Fruit fly (Drosophila melanogaster) whole organism, embryonic: ENCODE data around the gene CG7530.

Experiments
- Adf1 ChIP-seq: fragments of 200-800 bp; sonication (Bioruptor generic); IDR thresholded peaks from 2 replicates; pipeline ENCODE4 v1.3.6; 2022; ENCODE audit warnings: missing biosample characterization, missing genetic modification characterization
- Asciz ChIP-seq: fragments of 200-800 bp; sonication (Bioruptor generic); optimal IDR thresholded peaks from 2 replicates; lab custom pipeline; 2017; ENCODE audit warnings: missing biosample characterization, mild to moderate bottlenecking, missing genetic modification characterization, missing genetic modification reagents
- CG10366 ChIP-seq: fragments of 200-800 bp; sonication (Bioruptor generic); IDR thresholded peaks from 2 replicates; pipeline ENCODE4 v1.3.6; 2022; ENCODE audit warnings: missing biosample characterization, missing genetic modification characterization
- CG11093 ChIP-seq: fragments of 200-800 bp; sonication (Bioruptor generic); IDR thresholded peaks from 3 replicates; pipeline ENCODE4 v1.3.6; 2022; ENCODE audit warnings: missing biosample characterization, missing genetic modification characterization
- CG12659 ChIP-seq: fragments of 200-800 bp; sonication (Bioruptor generic); optimal IDR thresholded peaks from 3 replicates; lab custom pipeline; 2017; ENCODE audit warnings: mild to moderate bottlenecking, missing biosample characterization, missing genetic modification reagents, missing genetic modification characterization
- CG15479 ChIP-seq: fragments of 200-800 bp; sonication (Bioruptor generic); optimal IDR thresholded peaks from 3 replicates; lab custom pipeline; 2019; ENCODE audit warnings: missing biosample characterization, mild to moderate bottlenecking, missing genetic modification characterization, moderate library complexity
- CG15601 ChIP-seq: fragments of 200-800 bp; sonication (Bioruptor generic); optimal IDR thresholded peaks from 3 replicates; lab custom pipeline; 2019; ENCODE audit warnings: missing biosample characterization, mild to moderate bottlenecking, missing genetic modification characterization, moderate library complexity
- CG17568 ChIP-seq: fragments of 200-800 bp; sonication (Bioruptor generic); optimal IDR thresholded peaks from 2 replicates; lab custom pipeline; 2018; ENCODE audit warnings: missing biosample characterization, mild to moderate bottlenecking, missing genetic modification characterization, moderate library complexity
- CG3065 ChIP-seq: fragments of 200-800 bp; sonication (Bioruptor generic); optimal IDR thresholded peaks from 2 replicates; lab custom pipeline; 2016; ENCODE audit warnings: missing biosample characterization, missing genetic modification characterization
- CG31224 ChIP-seq: fragments of 200-800 bp; sonication (Bioruptor generic); IDR thresholded peaks from 2 replicates; pipeline ENCODE4 v1.3.6; 2022; ENCODE audit warnings: missing biosample characterization, missing genetic modification characterization
- CG31365 ChIP-seq: fragments of 200-800 bp; sonication (Bioruptor generic); optimal IDR thresholded peaks from 2 replicates; lab custom pipeline; 2018; ENCODE audit warnings: missing biosample characterization, mild to moderate bottlenecking, missing genetic modification characterization
- CG3847 ChIP-seq: fragments of 200-800 bp; sonication (Bioruptor generic); IDR thresholded peaks from 2 replicates; pipeline ENCODE4 v1.3.6; 2022; ENCODE audit warnings: missing biosample characterization, missing genetic modification characterization
- CG4360 ChIP-seq: fragments of 200-800 bp; sonication (Bioruptor generic); IDR thresholded peaks from 2 replicates; pipeline ENCODE4 v1.3.6; 2022; ENCODE audit warnings: missing biosample characterization, missing genetic modification characterization
- CG4424 ChIP-seq: fragments of 200-800 bp; sonication (Bioruptor generic); optimal IDR thresholded peaks from 3 replicates; lab custom pipeline; 2016; ENCODE audit warnings: missing biosample characterization, missing genetic modification characterization
- CG4730 ChIP-seq: fragments of 200-800 bp; sonication (Bioruptor generic); IDR thresholded peaks from 2 replicates; pipeline ENCODE4 v1.3.6; 2022; ENCODE audit warnings: missing biosample characterization, missing genetic modification characterization
- CG7271 ChIP-seq: fragments of 200-800 bp; sonication (Bioruptor generic); optimal IDR thresholded peaks from 2 replicates; lab custom pipeline; 2018; ENCODE audit warnings: missing biosample characterization, mild to moderate bottlenecking, missing genetic modification characterization, moderate library complexity
- CG7357 ChIP-seq: fragments of 200-800 bp; sonication (Bioruptor generic); IDR thresholded peaks from 3 replicates; pipeline ENCODE4 v1.3.6; 2022; ENCODE audit warnings: missing biosample characterization, missing genetic modification characterization
- CG7928 ChIP-seq: fragments of 200-800 bp; sonication (Bioruptor generic); optimal IDR thresholded peaks from 2 replicates; lab custom pipeline; 2017; ENCODE audit warnings: missing biosample characterization, mild to moderate bottlenecking, missing genetic modification characterization
- CG8281 ChIP-seq: fragments of 200-800 bp; sonication (Bioruptor generic); optimal IDR thresholded peaks from 2 replicates; lab custom pipeline; 2018; ENCODE audit warnings: missing biosample characterization, mild to moderate bottlenecking, missing genetic modification characterization, moderate library complexity
- Deaf1 ChIP-seq: fragments of 200-800 bp; optimal IDR thresholded peaks from 3 replicates; lab custom pipeline; 2019; ENCODE audit warnings: missing biosample characterization, mild to moderate bottlenecking, missing genetic modification characterization, moderate library complexity
- Dip3 ChIP-seq: fragments of 200-800 bp; sonication (Bioruptor generic); optimal IDR thresholded peaks from 3 replicates; lab custom pipeline; 2016; ENCODE audit warnings: missing biosample characterization, missing genetic modification characterization
- Hmx ChIP-seq: fragments of 200-800 bp; sonication (Bioruptor generic); optimal IDR thresholded peaks from 2 replicates; lab custom pipeline; 2016; ENCODE audit warnings: missing biosample characterization, missing genetic modification characterization
- Hr51 ChIP-seq, 2 experiments: fragments of 200-800 bp; sonication (Bioruptor generic); optimal IDR thresholded peaks; 2 replicates in 1 of 2; 3 replicates in 1 of 2; lab custom pipeline; 2016 to 2018; ENCODE audit warnings: missing biosample characterization in 2 of 2, missing genetic modification characterization in 2 of 2, mild to moderate bottlenecking in 1 of 2, moderate library complexity in 1 of 2
- Lim3 ChIP-seq: fragments of 200-800 bp; sonication (Bioruptor generic); IDR thresholded peaks from 2 replicates; pipeline ENCODE4 v1.3.6; 2022; ENCODE audit warnings: missing biosample characterization, missing genetic modification characterization
- MBD-R2 ChIP-seq: fragments of 200-800 bp; sonication (Bioruptor generic); IDR thresholded peaks from 2 replicates; pipeline ENCODE4 v1.3.6; 2022; ENCODE audit warnings: missing biosample characterization, missing genetic modification characterization
- Sry-δ ChIP-seq: fragments of 200-800 bp; sonication (Bioruptor generic); optimal IDR thresholded peaks from 2 replicates; lab custom pipeline; 2016; ENCODE audit warnings: missing biosample characterization, missing genetic modification characterization
- abd-A ChIP-seq: fragments of 200-800 bp; sonication (Bioruptor generic); optimal IDR thresholded peaks from 3 replicates; lab custom pipeline; 2019; ENCODE audit warnings: missing biosample characterization, mild to moderate bottlenecking, missing genetic modification characterization, moderate library complexity
- amos ChIP-seq: fragments of 200-800 bp; sonication (Bioruptor generic); IDR thresholded peaks from 2 replicates; pipeline ENCODE4 v1.3.6; 2022; ENCODE audit warnings: missing biosample characterization, missing genetic modification characterization; ENCODE audit not compliant: partially characterized antibody
- br ChIP-seq: fragments of >200 bp; optimal IDR thresholded peaks from 2 replicates; lab custom pipeline; 2017
- cg ChIP-seq: fragments of 200-800 bp; sonication (Bioruptor generic); optimal IDR thresholded peaks from 3 replicates; lab custom pipeline; 2019; ENCODE audit warnings: missing biosample characterization, mild to moderate bottlenecking, missing genetic modification characterization, moderate library complexity
- chm ChIP-seq: fragments of 200-800 bp; sonication (Bioruptor generic); IDR thresholded peaks from 2 replicates; pipeline ENCODE4 v1.3.6; 2022; ENCODE audit warnings: missing biosample characterization, missing genetic modification characterization
- crc ChIP-seq: fragments of 200-800 bp; sonication (Bioruptor generic); optimal IDR thresholded peaks from 2 replicates; lab custom pipeline; 2016; ENCODE audit warnings: missing biosample characterization, missing genetic modification characterization
- croc ChIP-seq: fragments of 200-800 bp; sonication (Bioruptor generic); conservative IDR thresholded peaks from 3 replicates; pipeline ENCODE4 v1.3.6; 2022; ENCODE audit warnings: missing biosample characterization, missing genetic modification characterization
- dati ChIP-seq: fragments of 200-800 bp; sonication (Bioruptor generic); IDR thresholded peaks from 2 replicates; pipeline ENCODE4 v1.3.6; 2022; ENCODE audit warnings: missing biosample characterization, missing genetic modification characterization
- esg ChIP-seq: fragments of 200-800 bp; sonication (Bioruptor generic); conservative IDR thresholded peaks from 2 replicates; pipeline ENCODE4 v1.3.6; 2022; ENCODE audit warnings: missing biosample characterization, missing genetic modification characterization
- fd3F ChIP-seq: fragments of 200-800 bp; sonication (Bioruptor generic); optimal IDR thresholded peaks from 2 replicates; lab custom pipeline; 2018; ENCODE audit warnings: missing biosample characterization, mild to moderate bottlenecking, missing genetic modification characterization, moderate library complexity
- grau ChIP-seq: fragments of 200-800 bp; optimal IDR thresholded peaks from 3 replicates; lab custom pipeline; 2019; ENCODE audit warnings: missing biosample characterization, mild to moderate bottlenecking, missing genetic modification characterization, moderate library complexity
- lola ChIP-seq, 3 experiments: fragments of >200 bp in 2 of 3; fragments of 200-800 bp in 1 of 3; sonication (Bioruptor generic) in 1 of 3; optimal IDR thresholded peaks; 2 replicates each; lab custom pipeline; 2017 to 2019; ENCODE audit warnings: missing biosample characterization in 3 of 3, missing genetic modification characterization in 3 of 3, mild to moderate bottlenecking in 1 of 3, moderate library complexity in 1 of 3
- nerfin-1 ChIP-seq: fragments of 200-800 bp; sonication (Bioruptor generic); optimal IDR thresholded peaks from 3 replicates; lab custom pipeline; 2019; ENCODE audit warnings: missing biosample characterization, mild to moderate bottlenecking, missing genetic modification characterization, moderate library complexity
- oc ChIP-seq: fragments of 200-800 bp; sonication (Bioruptor generic); optimal IDR thresholded peaks from 2 replicates; lab custom pipeline; 2018; ENCODE audit warnings: missing biosample characterization, mild to moderate bottlenecking, missing genetic modification characterization, moderate library complexity
- pan ChIP-seq, 4 experiments: fragments of >200 bp in 3 of 4; fragments of 200-800 bp in 1 of 4; sonication (Bioruptor generic) in 1 of 4; optimal IDR thresholded peaks in 3 of 4; IDR thresholded peaks in 1 of 4; 2 replicates each; pipeline versions ENCODE4 v1.3.6 to Lab custom; 2017 to 2022; ENCODE audit warnings: missing biosample characterization in 2 of 4, missing genetic modification characterization in 2 of 4, mixed read lengths in 1 of 4
- pfk ChIP-seq: fragments of 200-800 bp; sonication (Bioruptor generic); optimal IDR thresholded peaks from 2 replicates; lab custom pipeline; 2018; ENCODE audit warnings: missing biosample characterization, mild to moderate bottlenecking, missing genetic modification characterization, moderate library complexity
- ranshi ChIP-seq: fragments of 200-800 bp; sonication (Bioruptor generic); IDR thresholded peaks from 2 replicates; pipeline ENCODE4 v1.3.6; 2022; ENCODE audit warnings: missing biosample characterization, missing genetic modification characterization
- repo ChIP-seq: fragments of 200-800 bp; sonication (Bioruptor generic); optimal IDR thresholded peaks from 2 replicates; lab custom pipeline; 2016; ENCODE audit warnings: missing biosample characterization, missing genetic modification characterization
- salm ChIP-seq: fragments of 200-800 bp; sonication (Bioruptor generic); optimal IDR thresholded peaks from 2 replicates; lab custom pipeline; 2018; ENCODE audit warnings: missing biosample characterization, mild to moderate bottlenecking, missing genetic modification characterization
- sr ChIP-seq: fragments of 200-800 bp; sonication (Bioruptor generic); IDR thresholded peaks from 3 replicates; pipeline ENCODE4 v1.3.6; 2022; ENCODE audit warnings: missing biosample characterization, missing genetic modification characterization
- tx ChIP-seq: fragments of 200-800 bp; sonication (Bioruptor generic); optimal IDR thresholded peaks from 2 replicates; lab custom pipeline; 2016; ENCODE audit warnings: missing biosample characterization, missing genetic modification characterization
- vnd ChIP-seq: fragments of 200-800 bp; sonication (Bioruptor generic); IDR thresholded peaks from 3 replicates; pipeline ENCODE4 v1.3.6; 2022; ENCODE audit warnings: missing biosample characterization, missing genetic modification characterization; ENCODE audit not compliant: partially characterized antibody
- z ChIP-seq: fragments of 200-800 bp; sonication (Bioruptor generic); IDR thresholded peaks from 3 replicates; pipeline ENCODE4 v1.3.6; 2022; ENCODE audit warnings: missing biosample characterization, missing genetic modification characterization

CG7530 gene

dm6 chr3R:14714904-14715588 lies 16.3 kb downstream of the CG7530 start (continued):
- no peak for TF ChIP-seq esg
- TF ChIP-seq CG3065 (GFP tag; lab: Kevin White, UChicago): no peak
- no peak for TF ChIP-seq Sry-δ (GFP tag; lab: Kevin White, UChicago)
- TF ChIP-seq repo (GFP tag; lab: Kevin White, UChicago): no peak
- TF ChIP-seq Dip3 (GFP tag; lab: Kevin White, UChicago): no peak
- TF ChIP-seq Hr51 (GFP tag; optimal IDR thresholded peaks at IDR 0.05; lab: Kevin White, UChicago): peak in 1 of 2 experiments; percentile 50
- no peak for TF ChIP-seq Lim3 (GFP tag; lab: Robert Waterston, UW)
- peak; percentile 30 for TF ChIP-seq CG4424 (GFP tag; lab: Kevin White, UChicago)
- no peak for TF ChIP-seq CG7271 (tag; lab: Kevin White, UChicago)
- TF ChIP-seq salm (tag; lab: Kevin White, UChicago): peak; percentile 36
- no peak for TF ChIP-seq CG11093 (GFP tag; lab: Robert Waterston, UW)
- peak; percentile 22; the same call in 1 of the 2 replicates for TF ChIP-seq dati (GFP tag; lab: Robert Waterston, UW)
- no peak for TF ChIP-seq Adf1 (GFP tag; lab: Robert Waterston, UW)
- TF ChIP-seq CG4730 (GFP tag; lab: Robert Waterston, UW): no peak
- no peak for TF ChIP-seq z (GFP tag; lab: Robert Waterston, UW)
- TF ChIP-seq CG7357 (GFP tag; lab: Robert Waterston, UW): no peak
- no peak for TF ChIP-seq fd3F
- TF ChIP-seq pfk (GFP tag; lab: Kevin White, UChicago): no peak
- peak; percentile 23; the same call in 2 of the 3 replicates for TF ChIP-seq croc (GFP tag; lab: Robert Waterston, UW)
- TF ChIP-seq amos (GFP tag; lab: Robert Waterston, UW): no peak
- TF ChIP-seq lola (GFP tag; optimal IDR thresholded peaks at IDR 0.05; lab: Kevin White, UChicago): peak in 1 of 3 experiments; percentile 68
- TF ChIP-seq MBD-R2: no peak
- no peak for TF ChIP-seq pan (optimal IDR thresholded peaks at IDR 0.05; lab: Kevin White, UChicago)
- TF ChIP-seq pan (GFP tag; optimal IDR thresholded peaks at IDR 0.05 in 1 of 2, IDR thresholded peaks at IDR 0.05 in 1 of 2): no peak
- peak; percentile 7 for TF ChIP-seq oc (tag; lab: Kevin White, UChicago)
- peak; percentile 33; the same call in 1 of the 2 replicates for TF ChIP-seq CG10366 (GFP tag; lab: Robert Waterston, UW)
- TF ChIP-seq vnd (GFP tag; lab: Robert Waterston, UW): no peak
- TF ChIP-seq CG15601: peak; percentile 29
- no peak for TF ChIP-seq Hmx (GFP tag; lab: Kevin White, UChicago)
- TF ChIP-seq CG12659 (GFP tag; lab: Kevin White, UChicago): no peak
- no peak for TF ChIP-seq Deaf1 (tag; lab: Kevin White, UChicago)
- no peak for TF ChIP-seq CG17568
- TF ChIP-seq Asciz: peak; percentile 35
- TF ChIP-seq crc (GFP tag; lab: Kevin White, UChicago): no peak
- peak; percentile 54 for TF ChIP-seq grau (tag; lab: Kevin White, UChicago)
- TF ChIP-seq CG31224 (GFP tag; lab: Robert Waterston, UW): no peak
- no peak for TF ChIP-seq CG31365 (tag; lab: Kevin White, UChicago)
- TF ChIP-seq cg: peak; percentile 47
- TF ChIP-seq CG4360 (GFP tag; lab: Robert Waterston, UW): no peak; the same call in 1 of the 2 replicates
- no peak for TF ChIP-seq CG8281
- no peak for TF ChIP-seq tx
- no peak for TF ChIP-seq CG15479 (GFP tag; lab: Kevin White, UChicago)
- no peak for TF ChIP-seq CG3847 (GFP tag; lab: Robert Waterston, UW)
- TF ChIP-seq CG7928: no peak
- no peak for TF ChIP-seq br
- peak; percentile 17; the same call in 1 of the 2 replicates for TF ChIP-seq chm
- TF ChIP-seq sr (GFP tag; lab: Robert Waterston, UW): no peak
- TF ChIP-seq nerfin-1 (tag; lab: Kevin White, UChicago): peak; percentile 36
- TF ChIP-seq abd-A (tag; lab: Kevin White, UChicago): no peak
- TF ChIP-seq ranshi (GFP tag; lab: Robert Waterston, UW): no peak
